Fruit fly (Drosophila melanogaster) whole organism: ENCODE measurements around the gene Mau2.

Experiments used
- CG8478 ChIP-seq: fragments of >200 bp; optimal IDR thresholded peaks from 2 replicates; lab custom pipeline; 2018; ENCODE audit warnings: inconsistent platforms
- Dll ChIP-seq: fragments of >200 bp; optimal IDR thresholded peaks from 2 replicates; lab custom pipeline; 2017
- EcR ChIP-seq, 2 experiments: fragments of >200 bp; optimal IDR thresholded peaks; 2 replicates each; lab custom pipeline; 2017; ENCODE audit warnings: missing biosample characterization in 2 of 2, missing genetic modification characterization in 2 of 2, missing genetic modification reagents in 2 of 2
- pan ChIP-seq: fragments of >200 bp; optimal IDR thresholded peaks from 2 replicates; lab custom pipeline; 2017
- psq ChIP-seq: fragments of >200 bp; optimal IDR thresholded peaks from 2 replicates; lab custom pipeline; 2017
- usp ChIP-seq: fragments of >200 bp; optimal IDR thresholded peaks from 2 replicates; lab custom pipeline; 2017; ENCODE audit warnings: missing biosample characterization, missing genetic modification characterization, mixed read lengths

Gene Mau2

dm6 chr3R:15208712-15209499 is at the start of gene Mau2, which contains the start of gene Spn88Eb:
TSS of gene Mau2 (plus strand) at chr3R:15209204.
TSS of gene Spn88Eb (minus strand) at chr3R:15208762.
- TF ChIP-seq Dll (lab: Kevin White, UChicago) (no peak), pan (no peak), usp (GFP tag; lab: Kevin White, UChicago) (no peak), psq (lab: Kevin White, UChicago) (no peak), CG8478 (no peak), EcR (GFP tag; optimal IDR thresholded peaks at IDR 0.05; lab: Kevin White, UChicago) (no peak)

DNA sequence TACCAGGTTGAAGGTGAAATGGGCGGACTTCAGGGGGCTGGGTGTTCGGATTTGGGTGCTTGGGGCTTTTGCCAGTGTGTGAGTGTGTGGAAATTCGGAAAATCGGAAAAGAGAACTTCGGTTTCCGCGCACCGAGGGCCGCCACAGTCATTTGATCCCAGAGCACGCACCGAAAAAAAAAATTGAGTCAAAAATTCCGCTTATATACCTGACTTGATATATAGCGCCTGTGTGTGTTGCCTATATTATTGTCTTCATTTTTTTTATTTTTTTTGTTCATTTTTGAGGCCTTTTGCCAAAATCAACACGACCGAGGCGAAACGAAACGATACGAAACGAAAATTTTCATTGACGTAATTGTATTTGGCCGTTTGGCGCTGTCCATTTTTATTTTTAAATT is 31.8 kb upstream of the Mau2 start:
- TF ChIP-seq pan: no peak
- TF ChIP-seq CG8478: no peak
- no peak for TF ChIP-seq usp (GFP tag; lab: Kevin White, UChicago)
- no peak for TF ChIP-seq Dll (lab: Kevin White, UChicago)
- no peak for TF ChIP-seq EcR (GFP tag; optimal IDR thresholded peaks at IDR 0.05; lab: Kevin White, UChicago)
- no peak for TF ChIP-seq psq (lab: Kevin White, UChicago)

DNA sequence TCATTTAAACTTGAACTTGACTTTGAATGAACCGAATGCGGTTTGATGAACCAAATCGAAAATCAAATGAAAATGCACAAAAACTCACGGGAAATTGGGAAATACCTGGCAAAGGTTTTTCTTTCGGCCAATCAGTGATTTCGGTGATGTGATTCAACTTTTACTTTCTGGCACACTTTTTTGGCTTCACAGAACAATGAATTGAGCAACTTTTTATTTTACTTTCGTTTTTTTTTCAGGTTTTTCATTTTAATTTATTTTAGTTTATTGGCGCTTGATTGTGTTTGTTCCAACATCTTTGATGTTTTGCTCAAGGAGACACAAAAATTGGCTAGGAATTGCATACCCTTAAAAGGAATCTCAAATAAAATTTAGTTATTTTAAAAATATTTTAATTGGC is 27.5 kb upstream of the Mau2 start, which contains the start of gene Mf:
TSS of gene Mf (minus strand) at position 44 of the 400 bp plus-strand sequence.
- no peak for TF ChIP-seq pan
- TF ChIP-seq usp (GFP tag; lab: Kevin White, UChicago): no peak
- TF ChIP-seq CG8478: no peak
- no peak for TF ChIP-seq psq (lab: Kevin White, UChicago)
- TF ChIP-seq Dll (lab: Kevin White, UChicago): no peak
- TF ChIP-seq EcR (GFP tag; optimal IDR thresholded peaks at IDR 0.05; lab: Kevin White, UChicago): no peak

DNA sequence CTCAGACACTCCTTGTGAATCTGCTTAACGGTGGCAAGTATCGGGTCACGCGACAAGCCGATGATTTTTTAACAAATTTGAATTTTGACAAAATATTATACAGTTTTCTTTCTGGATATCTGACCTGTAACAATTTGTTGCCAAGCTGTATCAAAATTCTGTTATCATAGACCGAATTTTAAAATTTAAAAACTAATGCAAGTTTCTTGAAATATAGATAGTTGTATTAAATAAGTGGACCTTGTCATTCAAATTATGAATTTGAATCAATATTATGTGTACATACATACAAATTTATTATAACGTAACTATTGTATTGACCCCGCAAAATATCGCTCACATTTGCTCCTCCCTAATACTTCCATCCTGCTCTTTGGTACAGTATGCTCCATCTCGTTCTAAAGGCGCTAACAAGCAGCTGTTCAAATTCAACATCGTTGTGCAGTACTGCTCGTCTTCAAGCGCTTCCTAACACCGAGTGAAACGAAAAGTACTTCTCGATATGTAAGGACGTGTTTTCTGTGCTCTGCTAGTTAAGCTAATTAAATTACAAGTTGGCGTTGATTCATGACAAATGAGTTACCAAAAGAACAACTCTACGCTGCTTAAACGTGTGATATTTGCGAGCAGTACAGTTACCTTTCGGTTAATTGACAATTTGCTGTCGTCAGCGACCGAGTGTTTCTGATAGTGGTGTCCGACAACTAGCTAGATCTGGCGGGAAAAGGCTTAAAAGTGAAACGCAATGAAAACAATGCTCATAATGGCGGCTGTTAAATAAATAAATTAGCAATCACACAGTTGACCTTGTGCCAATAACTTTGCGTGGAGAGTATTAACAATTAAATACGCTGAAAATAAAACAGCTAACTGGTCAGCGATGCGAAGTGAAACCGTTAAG is 12.6 kb upstream of the Mau2 start, which contains the start of the genes Kpc1 and CG42542:
TSS of gene Kpc1 (minus strand) at position 77 of the 901 bp plus-strand sequence.
TSS of gene CG42542 (plus strand) at position 465 of the 901 bp plus-strand sequence.
- TF ChIP-seq EcR (GFP tag; optimal IDR thresholded peaks at IDR 0.05; lab: Kevin White, UChicago): no peak
- TF ChIP-seq CG8478: no peak
- TF ChIP-seq Dll (lab: Kevin White, UChicago): no peak
- TF ChIP-seq usp (GFP tag; lab: Kevin White, UChicago): no peak
- no peak for TF ChIP-seq psq (lab: Kevin White, UChicago)
- TF ChIP-seq pan: no peak

DNA sequence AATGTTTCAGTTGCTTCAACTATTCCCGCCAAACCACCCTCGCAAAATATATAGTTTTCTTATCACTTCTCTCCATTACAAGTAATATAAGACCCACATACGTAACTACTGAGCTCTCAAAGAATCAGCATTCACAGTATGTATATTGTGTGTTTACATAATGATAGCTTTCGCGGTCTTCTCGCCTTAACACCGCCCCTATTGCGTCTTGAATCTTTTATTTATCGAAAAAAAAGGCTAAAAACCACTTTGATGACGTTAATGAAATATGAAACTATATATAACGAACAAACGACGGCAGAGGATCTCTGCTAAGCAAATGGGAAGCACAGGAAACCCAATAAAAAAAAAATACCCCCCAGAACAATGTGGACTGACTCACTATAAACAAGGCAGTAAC is 11.6 kb upstream of the Mau2 start:
- no peak for TF ChIP-seq EcR (GFP tag; optimal IDR thresholded peaks at IDR 0.05; lab: Kevin White, UChicago)
- no peak for TF ChIP-seq CG8478
- TF ChIP-seq usp (GFP tag; lab: Kevin White, UChicago): no peak
- TF ChIP-seq pan: no peak
- TF ChIP-seq Dll (lab: Kevin White, UChicago): no peak

- TF ChIP-seq pan (no peak), Dll (lab: Kevin White, UChicago) (no peak), usp (GFP tag; lab: Kevin White, UChicago) (no peak), CG8478 (no peak), psq (lab: Kevin White, UChicago) (no peak), EcR (GFP tag; optimal IDR thresholded peaks at IDR 0.05; lab: Kevin White, UChicago) (no peak)
Measured at dm6 chr3R:15198052-15198793, 10.8 kb upstream of the Mau2 start.

DNA sequence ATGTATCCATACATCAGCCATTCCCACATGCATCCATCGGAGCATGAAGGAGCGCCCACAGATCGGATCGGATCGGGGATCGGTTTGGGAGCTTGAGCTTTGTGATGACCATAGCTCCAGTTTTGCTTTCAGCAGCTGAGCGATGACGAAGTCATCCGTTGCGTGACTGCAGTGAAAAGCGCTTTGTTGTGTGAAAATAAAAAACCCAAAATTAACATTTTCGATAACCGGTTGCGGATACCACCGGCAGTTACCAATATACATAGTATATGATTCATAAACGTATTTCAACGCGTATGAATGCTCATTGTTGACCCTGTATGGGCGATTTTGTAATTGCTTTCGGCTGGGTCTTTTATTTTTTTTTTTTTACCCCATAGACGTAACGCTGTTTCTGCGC is 3.8 kb upstream of the Mau2 start:
- TF ChIP-seq Dll (lab: Kevin White, UChicago) (no peak), pan (no peak), usp (GFP tag; lab: Kevin White, UChicago) (no peak), psq (lab: Kevin White, UChicago) (no peak), CG8478 (no peak), EcR (GFP tag; optimal IDR thresholded peaks at IDR 0.05; lab: Kevin White, UChicago) (no peak)

DNA sequence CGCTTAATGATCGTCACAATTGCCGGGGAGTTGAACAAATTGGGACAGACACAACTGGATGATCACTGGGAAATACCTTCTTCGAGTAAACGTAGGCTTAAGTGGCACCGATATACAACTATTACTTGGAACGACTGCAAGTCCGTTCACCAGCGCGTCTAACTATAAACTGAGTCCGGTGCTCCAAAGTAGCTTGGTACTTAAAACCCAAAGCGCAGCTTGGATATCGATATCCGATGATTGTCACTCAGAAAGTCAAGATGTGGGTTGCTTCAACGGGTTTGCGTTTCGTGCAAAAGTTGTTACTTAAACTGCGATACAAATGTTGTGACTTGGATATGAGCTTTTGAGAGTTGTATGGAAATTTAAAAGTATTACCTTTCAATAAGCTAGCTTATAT is 2.7 kb upstream of the Mau2 start, which contains the start of gene Spn88Ea:
TSS of gene Spn88Ea (minus strand) at position 175 of the 400 bp plus-strand sequence.
- no peak for TF ChIP-seq usp (GFP tag; lab: Kevin White, UChicago)
- no peak for TF ChIP-seq pan
- no peak for TF ChIP-seq Dll (lab: Kevin White, UChicago)
- no peak for TF ChIP-seq CG8478
- no peak for TF ChIP-seq psq (lab: Kevin White, UChicago)
- TF ChIP-seq EcR (GFP tag; optimal IDR thresholded peaks at IDR 0.05; lab: Kevin White, UChicago): no peak

DNA sequence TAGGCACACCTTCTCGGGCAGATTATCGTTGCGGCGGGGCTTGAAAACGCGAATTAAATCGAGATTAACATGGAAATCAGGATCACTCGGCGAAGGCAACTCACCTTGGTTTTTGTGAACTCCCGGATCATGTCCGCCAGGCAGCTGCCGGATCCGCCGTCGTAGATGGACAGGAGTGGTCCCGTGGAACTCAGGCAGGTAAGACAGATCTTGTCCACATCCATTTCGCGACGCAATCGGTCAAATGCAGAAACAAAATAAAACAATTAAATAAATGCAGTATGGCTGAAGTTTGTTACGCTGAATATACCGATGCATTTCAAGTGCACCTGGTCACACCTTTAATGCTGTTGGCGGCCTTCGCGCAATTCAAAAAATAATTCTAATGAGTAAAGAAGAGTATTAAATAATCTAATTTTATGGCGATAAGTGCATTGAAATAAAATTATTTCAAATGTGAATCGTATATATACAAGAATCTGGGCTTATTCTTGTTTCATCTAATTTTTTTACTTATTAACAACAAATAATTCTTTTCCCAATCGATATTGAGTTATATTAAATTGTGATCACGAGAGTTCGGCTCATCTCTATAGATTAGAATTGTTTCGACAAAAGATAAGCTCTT is 4.5 kb downstream of the Mau2 start, which contains the start of the genes CG6654 and CG4210:
TSS of gene CG6654 (minus strand) at position 297 of the 628 bp plus-strand sequence.
TSS of gene CG4210 (plus strand) at position 613 of the 628 bp plus-strand sequence.
- no peak for TF ChIP-seq pan
- TF ChIP-seq EcR (GFP tag; optimal IDR thresholded peaks at IDR 0.05; lab: Kevin White, UChicago): no peak
- no peak for TF ChIP-seq psq (lab: Kevin White, UChicago)
- no peak for TF ChIP-seq usp (GFP tag; lab: Kevin White, UChicago)
- TF ChIP-seq Dll (lab: Kevin White, UChicago): no peak
- TF ChIP-seq CG8478: no peak

dm6 chr3R:15218824-15219576 is 10.0 kb downstream of the Mau2 start, which contains the start of the genes SIDL and CG12241:
TSS of gene SIDL (minus strand) at chr3R:15218874.
TSS of gene CG12241 (plus strand) at chr3R:15219256.
- TF ChIP-seq EcR (GFP tag; optimal IDR thresholded peaks at IDR 0.05; lab: Kevin White, UChicago): no peak
- TF ChIP-seq usp (GFP tag; lab: Kevin White, UChicago): no peak
- TF ChIP-seq psq (lab: Kevin White, UChicago): no peak
- TF ChIP-seq pan: no peak
- TF ChIP-seq CG8478: no peak
- TF ChIP-seq Dll (lab: Kevin White, UChicago): no peak
